In genomic region chrX:13665447-13665846, ce11 we compare ENCODE assay signal across 2 worm cellular contexts.
A peak's percentile ranks its signal among the peaks of the same experiment; 100 is the strongest.
TF ChIP-seq lines count a peak whose summit lies in the region.

No protein-coding gene starts in this region.

TF ChIP-seq in whole organism, L1 larva, 84 proteins besides CTCF, POLR2A, EP300 and RAD21 (continued from another document):
- peak; percentile 35 for TF ChIP-seq F16B12.6 (tag; optimal IDR thresholded peaks at IDR 0.05; lab: Kevin White, UChicago)
- peak; percentile 82 for TF ChIP-seq xbp-1 (tag; optimal IDR thresholded peaks at IDR 0.05; lab: Kevin White, UChicago)
- peak; percentile 38 for TF ChIP-seq hlh-4 (tag; optimal IDR thresholded peaks at IDR 0.05; lab: Kevin White, UChicago)
- peak; percentile 55 for TF ChIP-seq grh-1 (GFP tag; IDR thresholded peaks at IDR 0.05; lab: Robert Waterston, UW)
- peak; percentile 2 for TF ChIP-seq efl-3 (GFP tag; optimal IDR thresholded peaks at IDR 0.05; lab: Kevin White, UChicago)
- TF ChIP-seq ceh-63 (GFP tag; optimal IDR thresholded peaks at IDR 0.05; lab: Kevin White, UChicago) = no peak
- peak; percentile 40 to 83 for TF ChIP-seq lin-35 (GFP tag; optimal IDR thresholded peaks at IDR 0.05; lab: Kevin White, UChicago)
- TF ChIP-seq fkh-4 (tag; optimal IDR thresholded peaks at IDR 0.05; lab: Kevin White, UChicago; ENCODE audit: borderline replicate concordance) = no peak
- peak; percentile 78 for TF ChIP-seq ceh-88 (GFP tag; IDR thresholded peaks at IDR 0.05; lab: Robert Waterston, UW)
- TF ChIP-seq mef-2 (tag; optimal IDR thresholded peaks at IDR 0.05; lab: Kevin White, UChicago) = no peak
- TF ChIP-seq pax-3 (tag; optimal IDR thresholded peaks at IDR 0.05; lab: Kevin White, UChicago) = peak; percentile 72
- TF ChIP-seq dsc-1 (tag; optimal IDR thresholded peaks at IDR 0.05; lab: Kevin White, UChicago) = peak; percentile 91
- peak; percentile 84 for TF ChIP-seq nhr-19 (GFP tag; conservative IDR thresholded peaks at IDR 0.05; lab: Robert Waterston, UW)
- no peak for TF ChIP-seq zag-1 (tag; optimal IDR thresholded peaks at IDR 0.05; lab: Kevin White, UChicago)
- peak; percentile 34 for TF ChIP-seq lin-13 (GFP tag; optimal IDR thresholded peaks at IDR 0.05; lab: Kevin White, UChicago)
- TF ChIP-seq ces-1 (GFP tag; optimal IDR thresholded peaks at IDR 0.05; lab: Kevin White, UChicago) = no peak
- no peak for TF ChIP-seq ets-5 (GFP tag; IDR thresholded peaks at IDR 0.05; lab: Robert Waterston, UW)
- peak; percentile 57 for TF ChIP-seq elt-2 (tag; optimal IDR thresholded peaks at IDR 0.05; lab: Kevin White, UChicago)
- TF ChIP-seq nhr-77 (tag; optimal IDR thresholded peaks at IDR 0.05; lab: Kevin White, UChicago) = peak; percentile 79
- TF ChIP-seq mep-1 (tag; optimal IDR thresholded peaks at IDR 0.05; lab: Kevin White, UChicago) = peak; percentile 90
- TF ChIP-seq nhr-90 (tag; optimal IDR thresholded peaks at IDR 0.05; lab: Kevin White, UChicago; ENCODE audit: poor library complexity) = peak; percentile 90
- peak; percentile 54 for TF ChIP-seq sup-37 (GFP tag; optimal IDR thresholded peaks at IDR 0.05; lab: Kevin White, UChicago)
- TF ChIP-seq tbx-2 (tag; optimal IDR thresholded peaks at IDR 0.05; lab: Kevin White, UChicago) = peak; percentile 85

TF ChIP-seq in whole organism, young adult, 124 proteins besides CTCF, POLR2A, EP300 and RAD21 (continued from another document):
- TF ChIP-seq madf-3 (GFP tag; IDR thresholded peaks at IDR 0.05; lab: Robert Waterston, UW) (peak; percentile 88; the same call in 1 of the 2 replicates), lin-35 (GFP tag; optimal IDR thresholded peaks at IDR 0.05; lab: Kevin White, UChicago) (peak in 1 of 3 experiments; percentile 84), lag-1 (GFP tag; IDR thresholded peaks at IDR 0.05; lab: Robert Waterston, UW) (0 out of 2 replicates have a peak, but pooled peaks have one; percentile 86), ekl-4 (GFP tag; IDR thresholded peaks at IDR 0.05; lab: Robert Waterston, UW) (peak; percentile 92), T07F8.4 (tag; optimal IDR thresholded peaks at IDR 0.05; lab: Kevin White, UChicago) (peak; percentile 89), madf-10 (tag; optimal IDR thresholded peaks at IDR 0.05; lab: Kevin White, UChicago) (peak; percentile 90), zim-3 (tag; optimal IDR thresholded peaks at IDR 0.05; lab: Kevin White, UChicago) (peak; percentile 97), egl-18 (GFP tag; IDR thresholded peaks at IDR 0.05; lab: Robert Waterston, UW) (peak; percentile 78), aptf-3 (GFP tag; IDR thresholded peaks at IDR 0.05; lab: Robert Waterston, UW) (peak; percentile 91), F49E8.2 (tag; optimal IDR thresholded peaks at IDR 0.05; lab: Kevin White, UChicago; ENCODE audit: insufficient read depth) (no peak), him-1 (tag; optimal IDR thresholded peaks at IDR 0.05; lab: Kevin White, UChicago) (peak; percentile 98), tlf-1 (GFP tag; optimal IDR thresholded peaks at IDR 0.05; lab: Kevin White, UChicago) (peak; percentile 81), attf-3 (GFP tag; conservative IDR thresholded peaks at IDR 0.05; lab: Robert Waterston, UW) (peak; percentile 56), akir-1 (GFP tag; optimal IDR thresholded peaks at IDR 0.05; lab: Kevin White, UChicago) (peak; percentile 92), attf-6 (GFP tag; IDR thresholded peaks at IDR 0.05; lab: Robert Waterston, UW) (peak; percentile 80; the same call in 1 of the 2 replicates), nhr-90 (tag; optimal IDR thresholded peaks at IDR 0.05; lab: Kevin White, UChicago) (peak; percentile 95), lin-54 (GFP tag; optimal IDR thresholded peaks at IDR 0.05; lab: Kevin White, UChicago) (peak; percentile 77), tbp1 (GFP tag; optimal IDR thresholded peaks at IDR 0.05; lab: Kevin White, UChicago) (peak; percentile 98), madf-6 (GFP tag; IDR thresholded peaks at IDR 0.05; lab: Robert Waterston, UW) (peak; percentile 77; the same call in 1 of the 2 replicates), nfya-1 (tag; optimal IDR thresholded peaks at IDR 0.05; lab: Kevin White, UChicago; ENCODE audit: borderline replicate concordance, insufficient read depth) (no peak), ztf-22 (GFP tag; optimal IDR thresholded peaks at IDR 0.05; lab: Kevin White, UChicago) (peak; percentile 79), unc-130 (GFP tag; optimal IDR thresholded peaks at IDR 0.05; lab: Kevin White, UChicago) (peak; percentile 70), egrh-3 (GFP tag; IDR thresholded peaks at IDR 0.05; lab: Robert Waterston, UW) (peak; percentile 75), pbrm-1 (GFP tag; IDR thresholded peaks at IDR 0.05; lab: Robert Waterston, UW) (peak; percentile 91), rec-8 (tag; optimal IDR thresholded peaks at IDR 0.05; lab: Kevin White, UChicago) (peak; percentile 95), bed-2 (GFP tag; IDR thresholded peaks at IDR 0.05; lab: Robert Waterston, UW) (peak; percentile 65; the same call in 1 of the 2 replicates)
